Worm (Caenorhabditis elegans): ENCODE measurements around the gene dpy-31.
A peak's percentile ranks its signal among the peaks of the same experiment; 100 is the strongest.

Gene dpy-31

DNA sequence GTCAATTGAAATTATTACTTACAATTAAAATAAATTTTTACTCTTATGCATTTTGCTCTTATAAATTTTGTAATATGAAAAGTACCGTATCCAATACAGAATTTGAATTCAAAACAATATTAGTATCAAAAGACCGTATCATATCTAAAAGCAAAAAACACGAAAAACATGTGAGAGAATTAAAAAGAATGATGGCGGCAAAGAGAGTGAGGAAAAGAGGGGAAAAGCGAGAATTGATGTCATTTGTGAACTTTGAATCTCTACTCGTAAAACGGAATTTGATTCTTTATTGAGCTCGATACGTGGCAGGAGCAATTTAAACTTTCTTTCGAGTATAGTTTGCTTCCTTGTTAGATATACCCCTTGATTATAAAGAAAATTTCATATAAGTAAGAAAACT lies 47.5 kb upstream of the dpy-31 start (continued):
- TF ChIP-seq php-3 (GFP tag; IDR thresholded peaks at IDR 0.05) (peak; percentile 52; the same call in 1 of the 2 replicates), zfp-2 (tag; optimal IDR thresholded peaks at IDR 0.05) (no peak)

DNA sequence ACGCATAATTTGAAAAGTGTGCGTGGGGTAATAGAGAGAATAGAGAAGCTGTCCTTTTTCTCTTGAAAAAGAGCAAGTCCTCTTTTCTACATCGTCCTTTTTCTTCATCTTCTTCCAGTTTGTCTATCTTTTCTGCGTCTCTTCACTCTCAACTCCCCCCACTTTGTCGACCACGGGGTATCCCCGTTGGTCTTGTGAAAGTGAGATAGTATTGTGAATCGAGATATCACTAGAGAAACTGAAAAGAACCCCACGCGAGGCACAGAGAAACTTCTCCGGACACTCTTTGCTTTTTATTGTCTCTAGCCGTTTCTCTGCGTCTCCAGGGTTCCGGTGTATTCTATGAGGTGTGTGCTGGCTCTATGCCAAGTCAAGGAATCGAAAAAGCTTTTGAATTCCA lies 46.4 kb upstream of the dpy-31 start:
- peak; percentile 92 for TF ChIP-seq dve-1 (tag; optimal IDR thresholded peaks at IDR 0.05; ENCODE audit: insufficient read depth)
- TF ChIP-seq ZK337.2 (GFP tag; IDR thresholded peaks at IDR 0.05), result no peak
- TF ChIP-seq T20F7.1 (GFP tag; optimal IDR thresholded peaks at IDR 0.05), result peak; percentile 77
- TF ChIP-seq nhr-111 (GFP tag; optimal IDR thresholded peaks at IDR 0.05), result no peak
- no peak for TF ChIP-seq F49E8.2 (tag; optimal IDR thresholded peaks at IDR 0.05; ENCODE audit: borderline replicate concordance)
- peak; percentile 66 for TF ChIP-seq mxl-3 (GFP tag; optimal IDR thresholded peaks at IDR 0.05)
- peak; percentile 98 for TF ChIP-seq hlh-30 (tag; optimal IDR thresholded peaks at IDR 0.05; ENCODE audit: insufficient read depth)
- peak; percentile 83 for TF ChIP-seq nhr-25 (tag; optimal IDR thresholded peaks at IDR 0.05; ENCODE audit: borderline replicate concordance, insufficient read depth)
- peak; percentile 39 for TF ChIP-seq pqm-1 (tag; optimal IDR thresholded peaks at IDR 0.05)
- TF ChIP-seq ceh-62 (tag; optimal IDR thresholded peaks at IDR 0.05), result no peak
- peak; percentile 96 for TF ChIP-seq fkh-10 (GFP tag; optimal IDR thresholded peaks at IDR 0.05)
- TF ChIP-seq hmg-1.1 (GFP tag; IDR thresholded peaks at IDR 0.05), result peak; percentile 95
- TF ChIP-seq ceh-20 (GFP tag; IDR thresholded peaks at IDR 0.05), result peak; percentile 86
- TF ChIP-seq ceh-32 (tag; optimal IDR thresholded peaks at IDR 0.05; ENCODE audit: poor library complexity), result peak; percentile 43
- TF ChIP-seq lin-1 (GFP tag; IDR thresholded peaks at IDR 0.05), result peak; percentile 95
- peak; percentile 78 for TF ChIP-seq pha-4 (GFP tag; IDR thresholded peaks at IDR 0.05)
- TF ChIP-seq pha-4 (tag; optimal IDR thresholded peaks at IDR 0.05), result peak; percentile 96
- no peak for TF ChIP-seq snpc-4 (tag; optimal IDR thresholded peaks at IDR 0.05)
- no peak for TF ChIP-seq ceh-44 (GFP tag; IDR thresholded peaks at IDR 0.05)
- TF ChIP-seq ctbp-1 (GFP tag; IDR thresholded peaks at IDR 0.05), result peak; percentile 97
- no peak for TF ChIP-seq skn-1 (tag; optimal IDR thresholded peaks at IDR 0.05)
- TF ChIP-seq egl-43 (GFP tag; IDR thresholded peaks at IDR 0.05), result peak; percentile 81
- TF ChIP-seq zfp-3 (GFP tag; conservative IDR thresholded peaks at IDR 0.05), result 0 out of 2 replicates have a peak, but pooled peaks have one; percentile 46
- peak; percentile 50; the same call in 1 of the 2 replicates for TF ChIP-seq madf-9 (GFP tag; conservative IDR thresholded peaks at IDR 0.05)
- TF ChIP-seq saeg-2 (GFP tag; IDR thresholded peaks at IDR 0.05), result peak; percentile 83
- TF ChIP-seq cey-2 (tag; optimal IDR thresholded peaks at IDR 0.05; ENCODE audit: borderline replicate concordance, insufficient read depth), result no peak
- peak; percentile 26 for TF ChIP-seq Y5F2A.4 (GFP tag; optimal IDR thresholded peaks at IDR 0.05)
- TF ChIP-seq nhr-237 (tag; optimal IDR thresholded peaks at IDR 0.05), result peak; percentile 2
- TF ChIP-seq Y48G9A.11 (GFP tag; IDR thresholded peaks at IDR 0.05), result no peak
- TF ChIP-seq mdt-29 (GFP tag; IDR thresholded peaks at IDR 0.05), result peak; percentile 77
- TF ChIP-seq ces-1 (GFP tag; optimal IDR thresholded peaks at IDR 0.05), result peak; percentile 13
- peak; percentile 93 for TF ChIP-seq nhr-48 (tag; optimal IDR thresholded peaks at IDR 0.05)
- TF ChIP-seq arid-1 (GFP tag; conservative IDR thresholded peaks at IDR 0.05), result peak; percentile 60
- peak; percentile 59 for TF ChIP-seq zip-2 (tag; optimal IDR thresholded peaks at IDR 0.05)
- TF ChIP-seq set-16 (GFP tag; IDR thresholded peaks at IDR 0.05), result peak; percentile 67
- TF ChIP-seq mdl-1 (tag; optimal IDR thresholded peaks at IDR 0.05), result peak; percentile 99
- peak; percentile 92 for TF ChIP-seq nhr-28 (tag; optimal IDR thresholded peaks at IDR 0.05)
- no peak for TF ChIP-seq D1046.2 (GFP tag; IDR thresholded peaks at IDR 0.05)
- TF ChIP-seq Y105C5A.15 (GFP tag; IDR thresholded peaks at IDR 0.05), result no peak
- peak; percentile 40 for TF ChIP-seq lir-3 (tag; optimal IDR thresholded peaks at IDR 0.05)
- peak; percentile 80 for TF ChIP-seq F37D6.2 (tag; optimal IDR thresholded peaks at IDR 0.05)
- peak; percentile 94 for TF ChIP-seq mep-1 (tag; optimal IDR thresholded peaks at IDR 0.05)
- peak; percentile 54 for TF ChIP-seq zfp-2 (tag; optimal IDR thresholded peaks at IDR 0.05)
- peak; percentile 82 for TF ChIP-seq nhr-102 (tag; optimal IDR thresholded peaks at IDR 0.05)
- peak; percentile 82 for TF ChIP-seq php-3 (GFP tag; IDR thresholded peaks at IDR 0.05)
- TF ChIP-seq nhr-77 (tag; optimal IDR thresholded peaks at IDR 0.05), result peak; percentile 34
- TF ChIP-seq nhr-6 (tag; optimal IDR thresholded peaks at IDR 0.05), result peak; percentile 39
- peak; percentile 85 for TF ChIP-seq gei-8 (GFP tag; optimal IDR thresholded peaks at IDR 0.05)
